Worm (Caenorhabditis elegans) whole organism, L1 larva: ENCODE results near the gene srt-44.

Source experiments
- C04F5.9 ChIP-seq: sonication (generic microtip); optimal IDR thresholded peaks from 2 replicates; lab custom pipeline; 2016; ENCODE audit warnings: missing genetic modification characterization, missing compliant biosample characterization
- C16A3.4 ChIP-seq: fragments of 150-350 bp; optimal IDR thresholded peaks from 2 replicates; lab custom pipeline; 2014; ENCODE audit warnings: missing biosample characterization, missing genetic modification characterization
- F16B12.6 ChIP-seq: fragments of 150-350 bp; optimal IDR thresholded peaks from 2 replicates; lab custom pipeline; 2014; ENCODE audit warnings: missing biosample characterization, missing genetic modification characterization
- Y116A8C.19 ChIP-seq: sonication (generic microtip); optimal IDR thresholded peaks from 2 replicates; lab custom pipeline; 2016; ENCODE audit warnings: missing compliant biosample characterization, missing genetic modification characterization, borderline replicate concordance
- aly-2 ChIP-seq: fragments of 150-350 bp; optimal IDR thresholded peaks from 2 replicates; lab custom pipeline; 2014; ENCODE audit warnings: missing biosample characterization, missing genetic modification characterization
- ama-1 ChIP-seq: fragments of 150-350 bp; optimal IDR thresholded peaks from 2 replicates; lab custom pipeline; 2014
- ceh-63 ChIP-seq: fragments of 200-800 bp; sonication (Bioruptor generic); optimal IDR thresholded peaks from 2 replicates; lab custom pipeline; 2018; ENCODE audit warnings: mild to moderate bottlenecking, missing genetic modification characterization, missing compliant biosample characterization
- ceh-82 ChIP-seq, 3 experiments: fragments of 150-350 bp in 1 of 3; sonication (generic microtip) in 2 of 3; optimal IDR thresholded peaks; 2 replicates each; lab custom pipeline; 2014 to 2017; ENCODE audit warnings: missing biosample characterization in 3 of 3, missing genetic modification characterization in 3 of 3
- ceh-90 ChIP-seq: sonication (generic microtip); optimal IDR thresholded peaks from 2 replicates; lab custom pipeline; 2016; ENCODE audit warnings: missing genetic modification characterization, missing compliant biosample characterization
- dpl-1 ChIP-seq, 3 experiments: fragments of 150-350 bp in 2 of 3; sonication (generic microtip) in 1 of 3; optimal IDR thresholded peaks; 2 replicates each; lab custom pipeline; 2014 to 2017; ENCODE audit warnings: missing biosample characterization in 3 of 3, missing genetic modification characterization in 3 of 3, missing genetic modification reagents in 3 of 3
- fkh-4 ChIP-seq: sonication (generic microtip); optimal IDR thresholded peaks from 2 replicates; lab custom pipeline; 2016; ENCODE audit warnings: missing compliant biosample characterization, missing genetic modification characterization, borderline replicate concordance
- fkh-8 ChIP-seq: sonication (generic microtip); optimal IDR thresholded peaks from 2 replicates; lab custom pipeline; 2016; ENCODE audit warnings: mild to moderate bottlenecking, missing genetic modification characterization, missing compliant biosample characterization
- grh-1 ChIP-seq: fragments of 200-800 bp; sonication (Bioruptor generic); IDR thresholded peaks from 2 replicates; pipeline ENCODE4 v1.3.6; 2022; ENCODE audit warnings: missing genetic modification reagents, missing genetic modification characterization, missing compliant biosample characterization
- hlh-17 ChIP-seq: fragments of 200-800 bp; sonication (Bioruptor generic); optimal IDR thresholded peaks from 2 replicates; lab custom pipeline; 2018; ENCODE audit warnings: missing genetic modification characterization, mild to moderate bottlenecking, missing compliant biosample characterization, moderate library complexity, borderline replicate concordance
- hpl-2 ChIP-seq: fragments of 150-350 bp; optimal IDR thresholded peaks from 2 replicates; lab custom pipeline; 2014; ENCODE audit warnings: missing biosample characterization, missing genetic modification reagents, missing genetic modification characterization
- lin-13 ChIP-seq: fragments of 150-350 bp; optimal IDR thresholded peaks from 2 replicates; lab custom pipeline; 2014; ENCODE audit warnings: missing biosample characterization, missing genetic modification reagents, missing genetic modification characterization
- lin-14 ChIP-seq: fragments of 200-800 bp; sonication (Bioruptor generic); optimal IDR thresholded peaks from 2 replicates; lab custom pipeline; 2018; ENCODE audit warnings: mild to moderate bottlenecking, missing genetic modification characterization, moderate library complexity, missing compliant biosample characterization
- lin-35 ChIP-seq, 2 experiments: fragments of 150-350 bp; optimal IDR thresholded peaks; 2 replicates each; lab custom pipeline; 2014; ENCODE audit warnings: missing biosample characterization in 2 of 2, missing genetic modification characterization in 2 of 2, missing genetic modification reagents in 2 of 2
- lir-3 ChIP-seq: sonication (generic microtip); optimal IDR thresholded peaks from 2 replicates; lab custom pipeline; 2016; ENCODE audit warnings: mild to moderate bottlenecking, missing genetic modification characterization, moderate library complexity, missing compliant biosample characterization; ENCODE audit not compliant: poor library complexity
- lsy-2 ChIP-seq, 2 experiments: fragments of 150-350 bp; optimal IDR thresholded peaks; 2 replicates each; lab custom pipeline; 2014; ENCODE audit warnings: missing biosample characterization in 2 of 2, missing genetic modification characterization in 2 of 2
- mef-2 ChIP-seq: fragments of 150-350 bp; optimal IDR thresholded peaks from 2 replicates; lab custom pipeline; 2014; ENCODE audit warnings: missing biosample characterization, missing genetic modification characterization
- nhr-11 ChIP-seq: fragments of 150-350 bp; optimal IDR thresholded peaks from 2 replicates; lab custom pipeline; 2014; ENCODE audit warnings: missing biosample characterization, missing genetic modification characterization
- nhr-12 ChIP-seq: sonication (generic microtip); optimal IDR thresholded peaks from 2 replicates; lab custom pipeline; 2017; ENCODE audit warnings: missing biosample characterization, missing genetic modification characterization
- nhr-19 ChIP-seq: fragments of 200-800 bp; sonication (Bioruptor generic); conservative IDR thresholded peaks from 2 replicates; pipeline ENCODE4 v1.3.6; 2022; ENCODE audit warnings: missing genetic modification characterization, missing compliant biosample characterization
- nhr-20 ChIP-seq: sonication (generic microtip); optimal IDR thresholded peaks from 2 replicates; lab custom pipeline; 2016; ENCODE audit warnings: mild to moderate bottlenecking, missing genetic modification characterization, missing compliant biosample characterization
- nhr-237 ChIP-seq: fragments of 150-350 bp; optimal IDR thresholded peaks from 2 replicates; lab custom pipeline; 2014; ENCODE audit warnings: missing biosample characterization, missing genetic modification characterization
- nhr-28 ChIP-seq: fragments of 150-350 bp; optimal IDR thresholded peaks from 2 replicates; lab custom pipeline; 2014; ENCODE audit warnings: missing biosample characterization, missing genetic modification characterization
- nhr-71 ChIP-seq: sonication (generic microtip); optimal IDR thresholded peaks from 2 replicates; lab custom pipeline; 2016; ENCODE audit warnings: mild to moderate bottlenecking, missing genetic modification characterization, moderate library complexity, missing compliant biosample characterization
- pag-3 ChIP-seq: sonication (generic microtip); optimal IDR thresholded peaks from 2 replicates; lab custom pipeline; 2017; ENCODE audit warnings: missing genetic modification characterization, mild to moderate bottlenecking, missing compliant biosample characterization, antibody characterized with exemption, borderline replicate concordance; ENCODE audit not compliant: insufficient read depth
- rnt-1 ChIP-seq: sonication (generic microtip); optimal IDR thresholded peaks from 2 replicates; lab custom pipeline; 2016; ENCODE audit warnings: mild to moderate bottlenecking, missing genetic modification characterization, moderate library complexity, missing compliant biosample characterization
- snpc-4 ChIP-seq: fragments of 150-350 bp; optimal IDR thresholded peaks from 2 replicates; lab custom pipeline; 2014; ENCODE audit warnings: missing biosample characterization, missing genetic modification characterization
- sox-4 ChIP-seq: sonication (generic microtip); optimal IDR thresholded peaks from 2 replicates; lab custom pipeline; 2016; ENCODE audit warnings: missing genetic modification characterization, missing compliant biosample characterization
- sptf-1 ChIP-seq: fragments of 150-350 bp; optimal IDR thresholded peaks from 2 replicates; lab custom pipeline; 2014; ENCODE audit warnings: missing biosample characterization, missing genetic modification characterization
- sup-37 ChIP-seq: fragments of 200-800 bp; sonication (Bioruptor generic); optimal IDR thresholded peaks from 2 replicates; lab custom pipeline; 2018; ENCODE audit warnings: mild to moderate bottlenecking, missing genetic modification characterization, missing compliant biosample characterization
- unc-30 ChIP-seq: sonication (generic microtip); optimal IDR thresholded peaks from 2 replicates; lab custom pipeline; 2017; ENCODE audit warnings: missing biosample characterization, missing genetic modification characterization
- xbp-1 ChIP-seq: sonication (generic microtip); optimal IDR thresholded peaks from 2 replicates; lab custom pipeline; 2016; ENCODE audit warnings: missing genetic modification characterization, missing compliant biosample characterization
- zag-1 ChIP-seq: fragments of 150-350 bp; optimal IDR thresholded peaks from 2 replicates; lab custom pipeline; 2014; ENCODE audit warnings: missing biosample characterization, missing genetic modification characterization
- zip-4 ChIP-seq: fragments of 200-800 bp; sonication (Bioruptor generic); optimal IDR thresholded peaks from 2 replicates; lab custom pipeline; 2018; ENCODE audit warnings: mild to moderate bottlenecking, missing genetic modification characterization, moderate library complexity, missing compliant biosample characterization
- ztf-4 ChIP-seq: fragments of 150-350 bp; optimal IDR thresholded peaks from 2 replicates; lab custom pipeline; 2014; ENCODE audit warnings: missing biosample characterization, missing genetic modification characterization

Gene srt-44

DNA sequence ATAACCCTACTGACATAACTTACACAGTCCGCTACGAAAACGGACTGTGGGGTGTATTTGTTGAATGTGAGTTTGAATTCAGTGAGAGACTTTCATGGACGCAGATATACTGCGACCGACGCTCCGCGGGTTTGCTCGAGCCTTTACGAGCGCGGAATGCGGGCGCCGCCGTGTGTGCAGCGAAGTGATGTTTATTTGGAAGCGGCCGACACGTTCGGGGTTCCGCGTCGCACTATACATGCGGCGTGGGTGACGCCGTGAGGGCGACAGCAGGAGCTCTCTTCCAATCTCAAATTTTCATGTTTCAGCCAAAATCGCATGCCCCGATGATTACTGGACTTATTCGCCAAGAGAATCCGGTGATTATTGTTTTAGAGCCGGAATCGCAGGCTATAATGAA lies 15.8 kb downstream of the srt-44 start:
- no peak for TF ChIP-seq sptf-1 (tag; lab: Kevin White, UChicago)
- TF ChIP-seq ama-1 (lab: Kevin White, UChicago): no peak
- TF ChIP-seq nhr-237 (tag; lab: Kevin White, UChicago): no peak
- no peak for TF ChIP-seq hpl-2
- no peak for TF ChIP-seq unc-30 (tag; lab: Kevin White, UChicago)
- TF ChIP-seq dpl-1 (GFP tag; optimal IDR thresholded peaks at IDR 0.05; lab: Kevin White, UChicago): no peak
- TF ChIP-seq C04F5.9 (tag; lab: Kevin White, UChicago): no peak
- no peak for TF ChIP-seq zag-1
- no peak for TF ChIP-seq nhr-28 (tag; lab: Kevin White, UChicago)
- TF ChIP-seq F16B12.6: no peak
- TF ChIP-seq nhr-71 (tag; lab: Kevin White, UChicago): no peak
- no peak for TF ChIP-seq nhr-20
- no peak for TF ChIP-seq xbp-1 (tag; lab: Kevin White, UChicago)
- no peak for TF ChIP-seq snpc-4 (tag; lab: Kevin White, UChicago)

DNA sequence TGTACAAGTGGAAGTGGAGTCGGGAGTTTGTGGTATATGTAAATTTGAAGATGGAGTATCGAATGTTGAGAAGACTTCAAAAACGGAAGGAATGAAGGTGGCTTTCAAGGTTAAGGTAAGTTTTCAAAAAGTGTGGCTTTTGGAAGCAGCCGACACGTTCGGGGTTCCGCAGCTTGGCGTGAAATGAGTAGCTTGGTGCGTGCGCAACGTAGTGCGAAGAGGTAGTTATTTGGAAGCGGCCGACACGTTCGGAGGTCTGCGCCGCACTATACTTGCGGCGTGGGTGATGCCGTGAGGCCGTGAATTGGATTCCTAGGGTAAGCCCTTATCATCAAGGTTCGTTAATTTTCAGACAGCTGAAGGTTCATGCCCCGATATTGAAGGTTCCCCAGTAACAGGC lies 17.3 kb downstream of the srt-44 start, which contains the start of gene clec-189:
clec-189 (plus strand) TSS at position 92 of the 400 bp plus-strand sequence.
- no peak for TF ChIP-seq ceh-90 (tag; lab: Kevin White, UChicago)
- TF ChIP-seq C16A3.4 (tag; lab: Kevin White, UChicago): no peak
- no peak for TF ChIP-seq lin-13 (GFP tag; lab: Kevin White, UChicago)
- TF ChIP-seq F16B12.6: no peak
- no peak for TF ChIP-seq aly-2 (tag; lab: Kevin White, UChicago)

DNA sequence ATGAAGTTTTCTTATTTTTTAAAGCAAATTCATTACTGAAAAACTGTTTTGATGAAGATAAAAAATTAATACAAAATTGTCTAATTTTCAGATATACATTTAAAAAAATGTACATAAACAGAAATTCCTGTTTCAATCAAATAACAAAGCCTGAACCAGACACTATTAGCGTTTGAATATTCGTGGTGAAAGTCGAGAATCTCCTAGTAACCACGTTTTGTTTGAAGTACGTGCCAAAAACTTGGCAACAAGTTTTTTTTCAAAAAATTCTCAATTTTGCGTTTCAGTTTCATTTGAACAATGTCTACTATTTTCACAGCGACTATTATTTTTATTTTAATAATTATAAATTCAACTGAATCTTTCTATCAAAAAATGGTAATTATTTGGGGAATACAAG lies 19.5 kb downstream of the srt-44 start, which contains the start of gene M199.7:
M199.7 (plus strand) TSS at position 301 of the 400 bp plus-strand sequence.
- TF ChIP-seq lin-35 (GFP tag; optimal IDR thresholded peaks at IDR 0.05; lab: Kevin White, UChicago) (no peak), ztf-4 (no peak)

DNA sequence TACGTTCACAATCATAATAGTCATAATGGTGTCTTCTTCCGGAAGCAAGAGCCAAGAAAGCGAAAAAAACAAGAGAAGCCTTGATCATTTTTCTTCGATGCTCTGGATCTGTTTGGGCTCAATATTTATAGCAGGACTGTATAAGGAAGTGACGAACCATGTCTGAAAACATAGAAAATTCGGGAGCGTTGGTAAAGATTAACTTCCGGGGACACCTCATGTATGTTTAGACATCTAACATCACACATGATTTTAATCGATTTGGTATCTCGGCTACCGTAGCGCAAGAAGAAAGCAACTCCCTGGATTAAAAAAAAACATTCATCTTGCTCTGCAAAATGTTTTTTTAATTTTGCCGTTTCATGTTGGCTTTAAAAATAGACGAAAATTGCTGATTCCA lies 22.6 kb downstream of the srt-44 start, which contains the start of gene clec-190:
clec-190 (minus strand) TSS at position 101 of the 400 bp plus-strand sequence.
- TF ChIP-seq nhr-20 (no peak), zip-4 (GFP tag; lab: Kevin White, UChicago) (no peak), ceh-82 (tag; optimal IDR thresholded peaks at IDR 0.05; lab: Kevin White, UChicago) (no peak), nhr-28 (tag; lab: Kevin White, UChicago) (no peak), fkh-4 (tag; lab: Kevin White, UChicago) (no peak), nhr-237 (tag; lab: Kevin White, UChicago) (no peak), mef-2 (tag; lab: Kevin White, UChicago) (no peak), ceh-63 (GFP tag; lab: Kevin White, UChicago) (no peak)
- TF ChIP-seq, all 84 proteins: peak for 0

DNA sequence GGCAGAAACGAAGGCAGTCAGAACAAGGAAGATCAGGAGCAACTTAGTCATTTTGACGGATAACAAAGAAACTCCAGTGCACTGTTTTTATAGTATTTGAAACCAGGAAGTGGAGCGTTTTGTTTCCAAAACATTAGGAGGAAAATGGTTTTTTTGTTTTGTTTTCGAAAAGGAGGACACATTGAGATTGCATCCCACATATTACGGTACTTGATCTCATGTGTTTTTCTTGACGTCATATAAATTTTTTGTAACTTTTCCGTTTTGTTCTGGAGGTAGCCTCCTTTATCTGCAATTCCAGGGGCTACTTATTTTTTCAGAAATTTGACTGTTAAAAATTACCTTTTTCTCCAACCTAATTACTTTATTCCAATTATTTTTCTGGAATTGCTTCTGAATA lies 24.3 kb downstream of the srt-44 start, which contains the start of gene M199.9:
M199.9 (minus strand) TSS at position 101 of the 400 bp plus-strand sequence.
- TF ChIP-seq nhr-19 (GFP tag; lab: Robert Waterston, UW): no peak
- no peak for TF ChIP-seq ceh-63 (GFP tag; lab: Kevin White, UChicago)
- TF ChIP-seq nhr-11 (tag; lab: Kevin White, UChicago): no peak
- no peak for TF ChIP-seq ceh-82 (tag; optimal IDR thresholded peaks at IDR 0.05; lab: Kevin White, UChicago)
- no peak for TF ChIP-seq nhr-12 (tag; lab: Kevin White, UChicago)

DNA sequence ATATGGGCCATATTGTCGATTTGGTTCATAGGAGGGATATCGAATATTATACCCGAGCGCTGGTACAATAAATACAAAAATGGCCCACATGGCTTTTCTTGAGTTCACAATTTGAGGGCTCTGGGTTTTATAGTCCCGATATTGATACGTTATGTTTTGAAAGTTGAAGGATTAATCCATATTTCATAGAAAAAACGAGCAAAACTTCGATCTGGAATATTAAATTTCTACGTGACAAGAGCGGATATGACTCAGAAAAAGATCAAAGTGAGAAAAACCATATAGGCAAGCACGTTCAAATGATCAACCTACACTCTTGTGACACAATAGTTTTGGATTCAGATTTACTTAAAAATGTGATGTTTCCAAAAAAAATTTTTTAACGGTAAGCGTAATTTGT lies 28.3 kb downstream of the srt-44 start, which contains the start of gene col-135:
col-135 (minus strand) TSS at position 101 of the 400 bp plus-strand sequence.
- TF ChIP-seq ztf-4 (no peak), hlh-17 (GFP tag; lab: Kevin White, UChicago) (no peak), Y116A8C.19 (no peak), nhr-237 (tag; lab: Kevin White, UChicago) (no peak), sup-37 (GFP tag; lab: Kevin White, UChicago) (no peak), sox-4 (tag; lab: Kevin White, UChicago) (no peak), lsy-2 (tag; optimal IDR thresholded peaks at IDR 0.05; lab: Kevin White, UChicago) (no peak), fkh-8 (tag; lab: Kevin White, UChicago) (no peak), nhr-28 (tag; lab: Kevin White, UChicago) (no peak), lin-35 (GFP tag; optimal IDR thresholded peaks at IDR 0.05; lab: Kevin White, UChicago) (no peak), lin-14 (GFP tag; lab: Kevin White, UChicago) (no peak), pag-3 (tag; lab: Kevin White, UChicago) (no peak), grh-1 (no peak), lir-3 (tag; lab: Kevin White, UChicago) (no peak), rnt-1 (no peak), F16B12.6 (no peak)
